Fruit fly (Drosophila melanogaster): ENCODE measurements around the gene CG43924.
"Not testable (repeated sequence)": the region's sequence is repeated elsewhere in the genome, so short reads cannot be mapped to it uniquely, and the experiment has no call there.

CG43924 gene

dm6 chr2L:15735918-15736317 is 25.0 kb upstream of the CG43924 start:
- TF ChIP-seq CG17801 (GFP tag; optimal IDR thresholded peaks at IDR 0.05; ENCODE audit: partially characterized antibody): no peak

- TF ChIP-seq CG17801 (GFP tag; optimal IDR thresholded peaks at IDR 0.05; ENCODE audit: partially characterized antibody): no peak
These were observed 20.8 kb upstream of the CG43924 start for dm6 chr2L:15731687-15732086.

- TF ChIP-seq CG17801 (GFP tag; optimal IDR thresholded peaks at IDR 0.05; ENCODE audit: partially characterized antibody): not testable (repeated sequence)
These were observed 7.3 kb upstream of the CG43924 start, which contains the start of gene stol for dm6 chr2L:15718172-15718571. Gene stol, minus strand, starts transcription at chr2L:15718272.

- TF ChIP-seq CG17801 (GFP tag; optimal IDR thresholded peaks at IDR 0.05; ENCODE audit: partially characterized antibody): not testable (repeated sequence)
These were observed 6.0 kb downstream of the CG43924 start, which contains the start of gene CG31827 for dm6 chr2L:15704871-15705270. Gene CG31827, plus strand, starts transcription at chr2L:15705171.

dm6 chr2L:15695738-15696137 is 15.2 kb downstream of the CG43924 start, which contains the start of gene CG31780:
Gene CG31780, plus strand, starts transcription at chr2L:15696038.
- not testable (repeated sequence) for TF ChIP-seq CG17801 (GFP tag; optimal IDR thresholded peaks at IDR 0.05; ENCODE audit: partially characterized antibody)

dm6 chr2L:15694371-15694770 is 16.5 kb downstream of the CG43924 start, which contains the start of gene CG44140:
Gene CG44140, minus strand, starts transcription at chr2L:15694471.
- TF ChIP-seq CG17801 (GFP tag; optimal IDR thresholded peaks at IDR 0.05; ENCODE audit: partially characterized antibody): not testable (repeated sequence)

- not testable (repeated sequence) for TF ChIP-seq CG17801 (GFP tag; optimal IDR thresholded peaks at IDR 0.05; ENCODE audit: partially characterized antibody)
These were observed 34.9 kb downstream of the CG43924 start, which contains the start of gene CG43923 for dm6 chr2L:15676002-15676401. Gene CG43923, minus strand, starts transcription at chr2L:15676102.

dm6 chr2L:15669874-15670273 is 41.0 kb downstream of the CG43924 start, which contains the start of gene CG18478:
Gene CG18478, plus strand, starts transcription at chr2L:15670174.
- not testable (repeated sequence) for TF ChIP-seq CG17801 (GFP tag; optimal IDR thresholded peaks at IDR 0.05; ENCODE audit: partially characterized antibody)

dm6 chr2L:15660741-15661140 is 50.2 kb downstream of the CG43924 start, which contains the start of gene CG18477:
Gene CG18477, plus strand, starts transcription at chr2L:15661041.
- not testable (repeated sequence) for TF ChIP-seq CG17801 (GFP tag; optimal IDR thresholded peaks at IDR 0.05; ENCODE audit: partially characterized antibody)
